Worm (Caenorhabditis elegans) whole organism, L4 larva: ENCODE data around the gene F28C1.3.
A peak's percentile ranks its signal among the peaks of the same experiment; 100 is the strongest.

Experiments used
- F10B5.3 ChIP-seq: sonication (generic microtip); optimal IDR thresholded peaks from 2 replicates; lab custom pipeline; 2016; ENCODE audit warnings: mild to moderate bottlenecking, missing genetic modification characterization, missing compliant biosample characterization
- ZK546.5 ChIP-seq, 2 experiments: sonication (generic microtip); optimal IDR thresholded peaks; 2 replicates each; lab custom pipeline; 2017; ENCODE audit warnings: missing biosample characterization in 2 of 2, missing genetic modification characterization in 2 of 2
- ama-1 ChIP-seq: fragments of 150-350 bp; optimal IDR thresholded peaks from 2 replicates; lab custom pipeline; 2014; ENCODE audit warnings: inconsistent platforms, mixed read lengths
- cey-2 ChIP-seq: sonication (generic microtip); optimal IDR thresholded peaks from 3 replicates; lab custom pipeline; 2017; ENCODE audit warnings: missing genetic modification characterization, mild to moderate bottlenecking, missing compliant biosample characterization, antibody characterized with exemption, borderline replicate concordance; ENCODE audit not compliant: insufficient read depth
- daf-12 ChIP-seq: fragments of 150-350 bp; optimal IDR thresholded peaks from 2 replicates; lab custom pipeline; 2014; ENCODE audit warnings: missing biosample characterization, missing genetic modification reagents, missing genetic modification characterization
- jun-1 ChIP-seq: fragments of 150-350 bp; optimal IDR thresholded peaks from 2 replicates; lab custom pipeline; 2014; ENCODE audit warnings: missing biosample characterization, missing genetic modification reagents, missing genetic modification characterization
- mdl-1 ChIP-seq, 2 experiments: fragments of 150-350 bp in 1 of 2; sonication (generic microtip) in 1 of 2; optimal IDR thresholded peaks; 2 replicates each; lab custom pipeline; 2014 to 2017; ENCODE audit warnings: missing biosample characterization in 2 of 2, missing genetic modification characterization in 2 of 2
- nhr-237 ChIP-seq: sonication (generic microtip); optimal IDR thresholded peaks from 2 replicates; lab custom pipeline; 2017; ENCODE audit warnings: missing biosample characterization, missing genetic modification characterization
- nhr-76 ChIP-seq: fragments of 150-350 bp; optimal IDR thresholded peaks from 2 replicates; lab custom pipeline; 2014; ENCODE audit warnings: missing biosample characterization, missing genetic modification characterization
- pha-4 ChIP-seq, 2 experiments: fragments of 150-350 bp in 1 of 2; fragments of 200-800 bp in 1 of 2; sonication (Bioruptor generic) in 1 of 2; IDR thresholded peaks in 1 of 2; optimal IDR thresholded peaks in 1 of 2; 2 replicates each; pipeline versions ENCODE4 v1.3.6 to Lab custom; 2014 to 2022; ENCODE audit warnings: missing genetic modification characterization in 2 of 2, missing genetic modification reagents in 2 of 2, missing biosample characterization in 1 of 2, missing compliant biosample characterization in 1 of 2
- pqm-1 ChIP-seq: sonication (generic microtip); optimal IDR thresholded peaks from 2 replicates; lab custom pipeline; 2017; ENCODE audit warnings: missing biosample characterization, missing genetic modification characterization
- set-16 ChIP-seq: fragments of 200-800 bp; sonication (Bioruptor generic); IDR thresholded peaks from 2 replicates; pipeline ENCODE4 v1.3.6; 2022; ENCODE audit warnings: missing genetic modification reagents, missing genetic modification characterization, missing compliant biosample characterization
- skn-1 ChIP-seq: fragments of 150-350 bp; optimal IDR thresholded peaks from 2 replicates; lab custom pipeline; 2014; ENCODE audit warnings: missing biosample characterization, missing genetic modification characterization
- ztf-7 ChIP-seq: fragments of 150-350 bp; optimal IDR thresholded peaks from 2 replicates; lab custom pipeline; 2014; ENCODE audit warnings: missing biosample characterization, missing genetic modification characterization

ce11 chrV:12513900-12514299 lies 45.4 kb downstream of the F28C1.3 start:
- no peak for TF ChIP-seq nhr-237 (tag; lab: Kevin White, UChicago)
- no peak for TF ChIP-seq ztf-7 (tag; lab: Kevin White, UChicago)
- TF ChIP-seq pqm-1 (tag; lab: Kevin White, UChicago), result peak; percentile 51
- TF ChIP-seq cey-2 (tag; lab: Kevin White, UChicago), result no peak
- TF ChIP-seq set-16 (GFP tag; lab: Robert Waterston, UW), result no peak
- no peak for TF ChIP-seq skn-1 (tag; lab: Kevin White, UChicago)
- TF ChIP-seq nhr-76 (tag; lab: Kevin White, UChicago), result no peak
- TF ChIP-seq jun-1, result no peak
- no peak for TF ChIP-seq ama-1
- no peak for TF ChIP-seq daf-12 (tag; lab: Kevin White, UChicago)
- TF ChIP-seq F10B5.3 (tag; lab: Kevin White, UChicago), result no peak
- no peak for TF ChIP-seq mdl-1 (tag; optimal IDR thresholded peaks at IDR 0.05; lab: Kevin White, UChicago)
- TF ChIP-seq ZK546.5 (tag; optimal IDR thresholded peaks at IDR 0.05; lab: Kevin White, UChicago), result no peak
- no peak for TF ChIP-seq pha-4 (GFP tag; IDR thresholded peaks at IDR 0.05; lab: Robert Waterston, UW)
- TF ChIP-seq pha-4 (tag; optimal IDR thresholded peaks at IDR 0.05; lab: Kevin White, UChicago), result no peak
